ENCODE assay signal across 2 fruit fly cellular contexts in genomic region chr3L:19233798-19234781, dm6.
TF ChIP-seq lines count a peak whose summit lies in the region.

No protein-coding gene starts in this region.

TF ChIP-seq in whole organism, embryonic, 481 proteins besides CTCF, POLR2A, EP300 and RAD21 (continued from another document):
- TF ChIP-seq CoRest (tag; optimal IDR thresholded peaks at IDR 0.05; lab: Kevin White, UChicago) (peak; percentile 11), D19A (tag; optimal IDR thresholded peaks at IDR 0.05; lab: Kevin White, UChicago) (peak; percentile 35), CG17361 (GFP tag; IDR thresholded peaks at IDR 0.05; lab: Robert Waterston, UW) (peak; percentile 65; the same call in 2 of the 3 replicates), HLHmδ (GFP tag; optimal IDR thresholded peaks at IDR 0.05; lab: Kevin White, UChicago) (no peak), CG2678 (tag; optimal IDR thresholded peaks at IDR 0.05; lab: Kevin White, UChicago) (peak; percentile 33), Drgx (GFP tag; IDR thresholded peaks at IDR 0.05; lab: Robert Waterston, UW) (peak; percentile 74), gem (tag; optimal IDR thresholded peaks at IDR 0.05; lab: Kevin White, UChicago) (peak; percentile 45), dmrt99B (tag; optimal IDR thresholded peaks at IDR 0.05; lab: Kevin White, UChicago) (peak; percentile 29), ranshi (GFP tag; IDR thresholded peaks at IDR 0.05; lab: Robert Waterston, UW) (0 out of 2 replicates have a peak, but pooled peaks have one; percentile 12), Ssrp (tag; optimal IDR thresholded peaks at IDR 0.05; lab: Kevin White, UChicago) (peak; percentile 10), CG18619 (GFP tag; optimal IDR thresholded peaks at IDR 0.05; lab: Kevin White, UChicago) (no peak), CG31441 (GFP tag; IDR thresholded peaks at IDR 0.05; lab: Robert Waterston, UW) (peak; percentile 41; the same call in 1 of the 2 replicates), Abd-B (GFP tag; optimal IDR thresholded peaks at IDR 0.05; lab: Kevin White, UChicago) (peak; percentile 23), CG6683 (GFP tag; optimal IDR thresholded peaks at IDR 0.05; lab: Kevin White, UChicago) (no peak), Med (GFP tag; lab: Kevin White, UChicago) (peak; percentile 59), CG2712 (tag; optimal IDR thresholded peaks at IDR 0.05; lab: Kevin White, UChicago) (peak; percentile 10), Sox102F (GFP tag; optimal IDR thresholded peaks at IDR 0.05; lab: Kevin White, UChicago) (peak; percentile 28), CG9437 (GFP tag; optimal IDR thresholded peaks at IDR 0.05; lab: Kevin White, UChicago) (peak; percentile 19), nom (GFP tag; optimal IDR thresholded peaks at IDR 0.05; lab: Kevin White, UChicago) (peak; percentile 71), CG11504 (tag; optimal IDR thresholded peaks at IDR 0.05; lab: Kevin White, UChicago) (peak; percentile 22), schlank (tag; optimal IDR thresholded peaks at IDR 0.05; lab: Kevin White, UChicago) (no peak), Blimp-1 (GFP tag; optimal IDR thresholded peaks at IDR 0.05; lab: Kevin White, UChicago) (peak; percentile 22), Trl (optimal IDR thresholded peaks at IDR 0.05; lab: Kevin White, UChicago) (peak; percentile 30 to 35), Trl (GFP tag; optimal IDR thresholded peaks at IDR 0.05; lab: Kevin White, UChicago) (no peak), Dref (GFP tag; IDR thresholded peaks at IDR 0.05; lab: Robert Waterston, UW) (no peak), z (GFP tag; IDR thresholded peaks at IDR 0.05; lab: Robert Waterston, UW) (0 out of 3 replicates have a peak, but pooled peaks have one; percentile 17)

TF ChIP-seq in whole organism, prepupa, 60 proteins besides CTCF, POLR2A, EP300 and RAD21 (continued from another document):
- peak; percentile 7 for TF ChIP-seq achi (GFP tag; optimal IDR thresholded peaks at IDR 0.05; lab: Kevin White, UChicago)
- peak; percentile 82 for TF ChIP-seq CG32006 (GFP tag; optimal IDR thresholded peaks at IDR 0.05; lab: Kevin White, UChicago)
- peak; percentile 83 for TF ChIP-seq Eip78C (GFP tag; lab: Kevin White, UChicago)
- TF ChIP-seq CG8119 (GFP tag; IDR thresholded peaks at IDR 0.05; lab: Robert Waterston, UW) = peak; percentile 67
- peak; percentile 38 for TF ChIP-seq CG4318 (GFP tag; optimal IDR thresholded peaks at IDR 0.05; lab: Kevin White, UChicago)
- peak; percentile 9 for TF ChIP-seq CG3919 (GFP tag; optimal IDR thresholded peaks at IDR 0.05; lab: Kevin White, UChicago)
- no peak for TF ChIP-seq Sox102F (GFP tag; optimal IDR thresholded peaks at IDR 0.05; lab: Kevin White, UChicago)
- TF ChIP-seq CG10631 (GFP tag; optimal IDR thresholded peaks at IDR 0.05; lab: Kevin White, UChicago) = peak; percentile 27
- TF ChIP-seq Hr4 (GFP tag; optimal IDR thresholded peaks at IDR 0.05; lab: Kevin White, UChicago) = peak; percentile 59
- no peak for TF ChIP-seq CG8319 (GFP tag; optimal IDR thresholded peaks at IDR 0.05; lab: Kevin White, UChicago)
- no peak for TF ChIP-seq Eip75B (GFP tag; optimal IDR thresholded peaks at IDR 0.05; lab: Kevin White, UChicago)
- peak in 1 of 2 experiments; percentile 77 for TF ChIP-seq salr (GFP tag; optimal IDR thresholded peaks at IDR 0.05; lab: Kevin White, UChicago)
- no peak for TF ChIP-seq Smox (GFP tag; optimal IDR thresholded peaks at IDR 0.05; lab: Kevin White, UChicago)
- TF ChIP-seq net (GFP tag; optimal IDR thresholded peaks at IDR 0.05; lab: Kevin White, UChicago) = peak; percentile 47
- TF ChIP-seq Hr39 (GFP tag; optimal IDR thresholded peaks at IDR 0.05; lab: Kevin White, UChicago) = no peak
- TF ChIP-seq CG11762 (GFP tag; optimal IDR thresholded peaks at IDR 0.05; lab: Kevin White, UChicago; ENCODE audit: insufficient read depth) = no peak
- peak; percentile 34 for TF ChIP-seq CG1621 (tag; optimal IDR thresholded peaks at IDR 0.05; lab: Kevin White, UChicago)
- no peak for TF ChIP-seq Sox15 (GFP tag; optimal IDR thresholded peaks at IDR 0.05; lab: Kevin White, UChicago)
- TF ChIP-seq topi (GFP tag; optimal IDR thresholded peaks at IDR 0.05; lab: Kevin White, UChicago) = no peak
- no peak for TF ChIP-seq vri (GFP tag; optimal IDR thresholded peaks at IDR 0.05; lab: Kevin White, UChicago)
- no peak for TF ChIP-seq spab (GFP tag; optimal IDR thresholded peaks at IDR 0.05; lab: Kevin White, UChicago)
- no peak for TF ChIP-seq CG11902 (GFP tag; optimal IDR thresholded peaks at IDR 0.05; lab: Kevin White, UChicago)
- TF ChIP-seq Gug (GFP tag; IDR thresholded peaks at IDR 0.05; lab: Robert Waterston, UW) = 0 out of 2 replicates have a peak, but pooled peaks have one; percentile 19
- peak; percentile 52 for TF ChIP-seq svp (GFP tag; lab: Kevin White, UChicago)
- TF ChIP-seq CG15336 (GFP tag; IDR thresholded peaks at IDR 0.05; lab: Robert Waterston, UW) = peak; percentile 71
- TF ChIP-seq CG6163 (GFP tag; IDR thresholded peaks at IDR 0.05; lab: Robert Waterston, UW) = peak; percentile 83
- TF ChIP-seq CG31627 (GFP tag; optimal IDR thresholded peaks at IDR 0.05; lab: Kevin White, UChicago) = no peak
